Fruit fly (Drosophila melanogaster): ENCODE results near the gene Srp72.

Gene Srp72

DNA sequence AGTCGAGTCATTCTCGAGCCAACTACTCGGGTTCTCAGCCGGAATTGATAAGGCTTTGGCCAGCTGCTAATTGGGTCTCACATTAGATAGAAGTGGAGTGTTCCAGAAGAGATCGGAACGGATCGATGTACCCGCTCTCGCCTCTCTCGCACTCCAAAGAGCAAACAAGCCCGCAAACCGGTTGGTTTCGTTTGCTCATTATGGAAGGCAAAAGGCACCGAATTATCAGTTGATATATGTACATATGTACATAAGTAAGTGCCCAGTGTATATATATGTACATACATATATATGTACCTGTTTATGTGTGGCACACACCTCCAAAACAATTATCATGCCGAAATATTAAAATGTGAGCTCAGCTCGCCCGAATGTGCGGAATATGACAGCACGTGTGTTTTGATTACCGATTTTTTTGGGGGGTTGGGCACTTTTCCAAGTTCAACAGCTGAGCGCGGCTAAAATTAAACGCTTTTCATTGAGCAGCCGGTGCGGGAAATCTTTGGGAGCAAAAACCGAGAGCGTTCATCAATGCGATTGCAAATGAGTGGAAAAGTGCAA is 32.7 kb upstream of the Srp72 start (continued):
- TF ChIP-seq vvl (GFP tag; IDR thresholded peaks at IDR 0.05) (peak; percentile 22; the same call in 1 of the 2 replicates), TFAM (GFP tag; optimal IDR thresholded peaks at IDR 0.05) (no peak), rib (GFP tag; IDR thresholded peaks at IDR 0.05) (peak; percentile 41; the same call in 1 of the 2 replicates), pita (GFP tag; optimal IDR thresholded peaks at IDR 0.05) (no peak), HmgZ (tag; optimal IDR thresholded peaks at IDR 0.05) (peak; percentile 48), CG2678 (tag; optimal IDR thresholded peaks at IDR 0.05) (peak; percentile 10), sqz (GFP tag; optimal IDR thresholded peaks at IDR 0.05) (no peak), CG30020 (tag; optimal IDR thresholded peaks at IDR 0.05) (no peak), Dfd (GFP tag; optimal IDR thresholded peaks at IDR 0.05) (no peak), insv (GFP tag; optimal IDR thresholded peaks at IDR 0.05) (peak in 1 of 2 experiments; percentile 35), mirr (GFP tag; optimal IDR thresholded peaks at IDR 0.05) (peak; percentile 97), CG33557 (GFP tag; optimal IDR thresholded peaks at IDR 0.05) (peak; percentile 75), CG11695 (GFP tag; IDR thresholded peaks at IDR 0.05) (peak; percentile 6; the same call in 1 of the 3 replicates), CG3407 (GFP tag; optimal IDR thresholded peaks at IDR 0.05) (peak; percentile 51), gce (GFP tag; IDR thresholded peaks at IDR 0.05) (peak; percentile 80; the same call in 2 of the 3 replicates), CG15601 (tag; optimal IDR thresholded peaks at IDR 0.05) (peak; percentile 65), sob (GFP tag; IDR thresholded peaks at IDR 0.05) (no peak), Aef1 (GFP tag; IDR thresholded peaks at IDR 0.05) (no peak), CG8359 (GFP tag; optimal IDR thresholded peaks at IDR 0.05; ENCODE audit: borderline replicate concordance) (peak; percentile 43), CG1603 (tag; optimal IDR thresholded peaks at IDR 0.05) (peak; percentile 56), Trl (optimal IDR thresholded peaks at IDR 0.05) (peak; percentile 65 to 76), Trl (GFP tag; optimal IDR thresholded peaks at IDR 0.05) (no peak), CG12391 (tag; optimal IDR thresholded peaks at IDR 0.05) (no peak), Dll (GFP tag; IDR thresholded peaks at IDR 0.05; ENCODE audit: partially characterized antibody) (peak; percentile 33; the same call in 1 of the 4 replicates), NC2β (GFP tag; optimal IDR thresholded peaks at IDR 0.05) (no peak), hbn (GFP tag; IDR thresholded peaks at IDR 0.05; ENCODE audit: partially characterized antibody) (0 out of 2 replicates have a peak, but pooled peaks have one; percentile 35), gcm (GFP tag; optimal IDR thresholded peaks at IDR 0.05) (peak; percentile 43)

DNA sequence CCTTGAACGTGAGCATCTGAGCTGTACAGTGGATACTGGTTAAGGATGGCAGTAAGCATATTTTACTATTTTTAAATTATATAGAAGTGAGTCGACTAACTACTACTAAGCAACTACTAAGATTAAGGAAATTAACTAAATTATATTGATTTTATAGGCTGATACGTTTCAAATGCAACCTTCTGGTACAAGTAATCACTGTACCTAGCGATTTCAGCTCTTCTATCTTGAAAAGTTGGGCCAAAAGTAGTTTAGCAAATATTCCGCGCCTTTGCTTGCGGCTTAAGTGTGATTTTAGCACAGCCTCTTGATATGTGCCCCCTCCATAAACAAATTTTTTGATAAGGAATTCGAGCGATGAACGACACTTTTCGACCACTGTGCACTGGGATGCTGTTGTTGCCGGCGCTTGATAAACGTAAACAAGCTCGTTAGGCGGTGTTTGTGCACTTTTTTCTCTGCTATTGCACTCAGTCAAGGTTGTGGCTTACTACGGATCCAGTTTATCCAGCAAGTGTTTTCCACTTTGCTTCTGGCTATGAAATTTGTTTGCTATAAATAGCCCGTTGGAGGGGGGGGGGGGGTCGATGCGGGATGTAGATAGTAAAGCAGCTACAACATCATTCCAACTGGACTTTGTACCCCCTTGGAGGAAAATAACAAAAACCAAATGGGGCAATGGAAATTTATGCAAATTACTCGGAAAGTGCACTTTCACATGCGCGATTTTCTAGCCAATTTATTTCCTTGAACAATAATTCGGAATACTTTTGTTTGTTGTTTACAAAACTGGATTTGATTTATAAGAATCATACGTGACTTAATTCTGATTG is 32.0 kb upstream of the Srp72 start:
- TF ChIP-seq Rx (GFP tag; IDR thresholded peaks at IDR 0.05) (no peak), ssp (GFP tag; IDR thresholded peaks at IDR 0.05) (peak; percentile 33; the same call in 1 of the 2 replicates), CG4360 (GFP tag; IDR thresholded peaks at IDR 0.05) (peak; percentile 26; the same call in 1 of the 2 replicates), CG8281 (tag; optimal IDR thresholded peaks at IDR 0.05) (no peak), CG14710 (tag; optimal IDR thresholded peaks at IDR 0.05) (peak; percentile 18), Adf1 (GFP tag; IDR thresholded peaks at IDR 0.05) (no peak; the same call in 1 of the 2 replicates), gro (GFP tag; optimal IDR thresholded peaks at IDR 0.05) (no peak), E2f1 (GFP tag; IDR thresholded peaks at IDR 0.05) (peak; percentile 73), CG6254 (GFP tag; optimal IDR thresholded peaks at IDR 0.05) (peak; percentile 29), ken (GFP tag; IDR thresholded peaks at IDR 0.05) (no peak), pnt (GFP tag; optimal IDR thresholded peaks at IDR 0.05) (no peak), CG4404 (GFP tag; IDR thresholded peaks at IDR 0.05) (peak; percentile 61), CG1602 (GFP tag; optimal IDR thresholded peaks at IDR 0.05) (peak; percentile 55), Ets65A (GFP tag) (peak; percentile 33), CG9215 (GFP tag; IDR thresholded peaks at IDR 0.05) (peak; percentile 81), Mrtf (GFP tag; IDR thresholded peaks at IDR 0.05) (peak; percentile 73; the same call in 2 of the 3 replicates), cwo (GFP tag; optimal IDR thresholded peaks at IDR 0.05) (peak; percentile 78), CG15601 (tag; optimal IDR thresholded peaks at IDR 0.05) (no peak), hbn (GFP tag; IDR thresholded peaks at IDR 0.05; ENCODE audit: partially characterized antibody) (no peak), zen2 (GFP tag; IDR thresholded peaks at IDR 0.05; ENCODE audit: partially characterized antibody) (no peak), CG10209 (GFP tag; optimal IDR thresholded peaks at IDR 0.05) (peak; percentile 65), Atf3 (GFP tag; optimal IDR thresholded peaks at IDR 0.05) (no peak), CG17361 (GFP tag; IDR thresholded peaks at IDR 0.05) (peak; percentile 73), dmrt11E (tag; optimal IDR thresholded peaks at IDR 0.05) (no peak)
